Fruit fly (Drosophila melanogaster) ovary, adult (tissue): ENCODE measurements around the gene Rcd5.

ENCODE experiments used
- CG17801 ChIP-seq: fragments of 200-800 bp; optimal IDR thresholded peaks from 2 replicates; lab custom pipeline; 2019; ENCODE audit warnings: missing biosample characterization, mild to moderate bottlenecking, missing genetic modification characterization, moderate library complexity; ENCODE audit not compliant: partially characterized antibody

Gene Rcd5

DNA sequence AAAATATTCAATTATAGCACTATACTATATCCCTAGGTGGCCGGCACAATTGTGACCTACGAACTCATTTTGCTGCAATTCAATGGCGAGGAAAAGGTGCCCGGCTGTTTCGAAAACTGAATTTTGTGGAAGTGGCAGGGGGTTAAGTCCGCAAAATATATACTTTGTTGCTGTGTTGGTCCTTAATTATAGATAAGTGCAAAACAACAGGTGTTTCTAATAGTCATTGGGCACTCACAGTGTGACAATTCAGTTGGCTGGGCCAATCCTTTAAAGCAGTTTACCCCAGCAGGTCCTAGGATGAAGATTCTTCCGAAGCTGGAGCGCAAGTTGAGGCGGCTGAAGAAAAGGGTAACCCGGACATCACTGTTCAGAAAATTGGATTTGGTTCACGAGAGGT lies 4.8 kb upstream of the Rcd5 start, which contains the start of gene Gr64f:
Gr64f (plus strand) TSS at position 301 of the 400 bp plus-strand sequence.
- TF ChIP-seq CG17801 (GFP tag; lab: Kevin White, UChicago), result no peak

DNA sequence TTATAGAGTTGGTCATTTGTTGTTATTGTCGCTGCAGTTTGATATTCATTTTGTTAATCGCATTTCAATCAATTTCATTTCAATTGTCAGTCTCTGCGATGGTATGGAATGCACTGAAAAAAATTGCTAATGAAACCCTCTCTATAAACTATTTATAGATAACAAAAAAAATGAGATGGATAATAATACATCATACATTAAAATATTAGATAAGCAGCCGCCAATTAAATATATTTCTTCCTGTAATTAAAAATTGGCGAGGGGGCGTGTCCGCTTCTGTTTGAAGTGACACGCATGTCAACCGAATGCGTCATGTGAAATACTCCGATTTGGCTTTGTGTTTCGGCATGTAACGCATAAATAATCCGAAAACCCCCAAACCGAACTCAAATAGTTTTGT lies 4.2 kb downstream of the Rcd5 start:
- no peak for TF ChIP-seq CG17801 (GFP tag; lab: Kevin White, UChicago)

- TF ChIP-seq CG17801 (GFP tag; lab: Kevin White, UChicago), result no peak
These were observed 6.0 kb downstream of the Rcd5 start, which contains the start of gene CG1136 for dm6 chr3L:4046289-4046688. Gene CG1136, plus strand, starts transcription at chr3L:4046596.

DNA sequence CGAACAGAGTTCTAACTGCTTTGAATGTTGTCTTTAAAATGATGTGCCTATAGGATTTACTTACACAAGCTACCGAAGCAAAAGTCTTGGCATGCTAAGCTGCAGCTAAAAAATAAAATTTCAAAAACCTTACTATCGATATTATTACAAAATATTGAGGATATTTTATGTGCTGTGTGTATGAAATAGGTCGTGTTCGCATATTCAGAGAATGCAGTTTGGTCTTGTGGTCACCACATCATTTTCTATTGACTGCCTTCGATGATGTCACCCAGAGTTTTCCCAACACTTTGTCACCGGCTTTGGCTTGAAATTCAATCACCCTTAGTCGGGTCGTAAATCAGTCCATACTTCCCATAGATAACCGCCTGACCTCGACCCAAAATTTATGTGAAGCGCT lies 7.3 kb downstream of the Rcd5 start, which contains the start of gene Dpy-30L2:
Dpy-30L2 (minus strand) TSS at position 101 of the 400 bp plus-strand sequence.
- no peak for TF ChIP-seq CG17801 (GFP tag; lab: Kevin White, UChicago)

DNA sequence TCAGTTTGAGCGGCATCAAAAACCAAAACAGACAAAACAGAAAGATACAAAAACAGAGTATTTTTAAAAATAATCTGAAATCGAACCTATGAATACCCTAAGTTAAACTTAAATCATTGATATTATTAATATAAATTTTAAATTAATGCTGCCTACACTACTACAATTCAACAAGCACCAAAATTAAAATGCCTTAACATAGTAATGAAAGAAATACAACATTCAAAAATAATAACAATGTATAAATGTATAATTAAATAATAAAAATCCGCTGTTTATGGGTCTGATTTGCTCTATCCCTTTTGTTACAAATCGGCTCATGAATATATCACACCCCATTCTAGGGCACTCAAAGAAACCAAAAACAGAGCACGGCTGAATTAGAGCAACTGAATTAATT lies 8.8 kb downstream of the Rcd5 start:
- no peak for TF ChIP-seq CG17801 (GFP tag; lab: Kevin White, UChicago)

DNA sequence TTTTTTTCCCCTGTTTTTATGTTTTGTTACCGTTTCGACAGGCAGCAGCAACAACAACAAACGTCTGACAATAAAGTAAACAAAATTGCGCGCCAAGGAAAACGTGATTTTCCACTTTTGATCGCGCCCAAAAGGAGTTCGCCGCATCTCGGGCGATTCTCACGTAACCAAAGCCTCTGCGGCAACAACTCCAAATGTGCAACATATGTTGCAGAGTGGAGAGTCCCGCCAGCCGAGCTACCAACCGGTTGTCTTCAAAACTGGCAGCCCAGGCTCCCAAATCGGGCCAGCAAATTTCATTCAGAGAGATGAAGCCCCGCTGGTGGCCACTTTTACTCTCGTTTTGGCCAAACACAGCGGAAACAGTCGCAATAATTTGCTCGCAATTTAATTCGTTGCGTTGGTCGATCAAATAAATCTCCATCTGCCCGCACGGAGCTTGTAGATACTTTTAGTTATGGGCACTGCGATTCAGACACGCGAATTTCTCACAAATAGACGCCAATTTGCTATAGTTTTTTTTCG lies 15.2 kb downstream of the Rcd5 start:
- TF ChIP-seq CG17801 (GFP tag; lab: Kevin White, UChicago), result no peak

DNA sequence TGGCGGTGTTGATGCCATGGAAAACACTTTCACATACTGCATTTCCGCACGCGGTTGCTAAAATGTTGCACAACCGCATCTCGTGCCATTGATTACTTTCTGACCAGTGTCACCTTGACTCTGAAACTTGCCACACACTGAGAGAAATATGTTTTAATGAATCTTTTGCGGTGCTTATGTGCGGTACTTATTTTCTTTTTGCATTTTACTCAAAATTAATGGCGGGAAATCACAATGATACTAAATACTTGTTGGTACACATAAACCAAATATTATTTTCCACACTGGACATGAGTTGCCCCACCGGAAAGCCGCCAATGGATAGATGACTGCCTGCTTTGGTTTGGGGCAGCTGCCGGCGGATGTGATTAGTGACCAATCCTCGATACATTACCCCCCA lies 16.5 kb downstream of the Rcd5 start:
- no peak for TF ChIP-seq CG17801 (GFP tag; lab: Kevin White, UChicago)

DNA sequence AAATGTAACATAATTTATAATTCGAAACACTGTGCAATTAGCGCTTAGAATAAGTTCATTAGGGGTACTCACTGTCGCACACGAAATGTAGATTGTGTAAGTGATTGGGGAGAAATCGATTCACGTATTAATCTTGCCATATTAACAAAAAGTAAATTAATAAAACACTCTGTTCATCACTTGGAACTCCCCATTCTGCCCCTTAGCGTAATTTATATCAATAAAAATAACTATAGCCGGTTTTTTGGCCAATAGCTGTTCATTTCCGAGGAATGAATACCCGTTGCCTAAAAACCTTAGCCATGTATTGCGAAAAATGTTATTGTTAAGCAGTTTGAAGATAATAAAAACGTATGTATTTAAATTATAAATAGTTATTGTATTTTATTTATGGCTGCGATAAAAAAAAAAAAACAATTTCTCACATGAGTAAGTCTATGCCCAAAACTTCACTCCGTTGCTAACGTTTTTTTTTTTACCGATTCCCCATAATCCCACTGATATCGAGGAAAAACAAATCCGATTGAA lies 19.0 kb downstream of the Rcd5 start, which contains the start of gene Ugt305A1:
Ugt305A1 (plus strand) TSS at position 478 of the 528 bp plus-strand sequence.
- TF ChIP-seq CG17801 (GFP tag; lab: Kevin White, UChicago), result no peak

- TF ChIP-seq CG17801 (GFP tag; lab: Kevin White, UChicago), result peak; percentile 22
These were observed 21.7 kb downstream of the Rcd5 start, which contains the start of gene dib for dm6 chr3L:4061921-4062474. Gene dib, plus strand, starts transcription at chr3L:4062292.

dm6 chr3L:4068368-4068767 lies 28.0 kb downstream of the Rcd5 start:
- TF ChIP-seq CG17801 (GFP tag; lab: Kevin White, UChicago), result no peak

dm6 chr3L:4069069-4069468 lies 28.7 kb downstream of the Rcd5 start, which contains the start of gene CG32259:
Gene CG32259, plus strand, starts transcription at chr3L:4069369.
- TF ChIP-seq CG17801 (GFP tag; lab: Kevin White, UChicago), result no peak

- TF ChIP-seq CG17801 (GFP tag; lab: Kevin White, UChicago), result peak; percentile 65
These were observed 30.1 kb downstream of the Rcd5 start for dm6 chr3L:4070221-4070995.

- no peak for TF ChIP-seq CG17801 (GFP tag; lab: Kevin White, UChicago)
These were observed 30.7 kb downstream of the Rcd5 start for dm6 chr3L:4070996-4071379.

- peak; percentile 66 for TF ChIP-seq CG17801 (GFP tag; lab: Kevin White, UChicago)
These were observed 31.3 kb downstream of the Rcd5 start, which contains the start of gene wit for dm6 chr3L:4071561-4072049. Gene wit, minus strand, starts transcription at chr3L:4071717.

DNA sequence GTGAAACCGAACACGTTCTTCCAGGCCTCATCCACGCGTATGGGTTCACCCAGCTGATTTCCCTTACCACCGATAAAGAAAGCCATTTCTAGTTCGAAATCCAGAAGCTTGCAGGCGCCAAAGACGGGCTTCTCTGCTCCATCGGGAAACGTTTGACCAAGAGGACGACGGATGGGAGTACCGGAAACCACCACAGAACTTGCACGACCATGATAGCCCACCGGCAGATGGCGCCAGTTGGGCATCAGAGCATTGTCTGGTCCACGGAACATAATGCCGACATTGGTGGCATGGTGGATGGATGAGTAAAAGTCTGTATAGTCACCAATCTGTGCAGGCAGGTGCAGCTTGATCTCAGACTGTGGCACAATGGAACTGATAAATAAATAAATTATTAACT lies 32.4 kb downstream of the Rcd5 start:
- TF ChIP-seq CG17801 (GFP tag; lab: Kevin White, UChicago), result no peak
